Fruit fly (Drosophila melanogaster) whole organism, prepupa: Measurements from ENCODE around the gene Polr1B.

ENCODE experiments used
- CG10669 ChIP-seq: fragments of 200-800 bp; sonication (Bioruptor generic); optimal IDR thresholded peaks from 3 replicates; lab custom pipeline; 2018; ENCODE audit warnings: missing biosample characterization, mild to moderate bottlenecking, missing genetic modification characterization, moderate library complexity
- CG11294 ChIP-seq: fragments of 200-800 bp; sonication (Bioruptor generic); IDR thresholded peaks from 2 replicates; pipeline ENCODE4 v1.3.6; 2022; ENCODE audit warnings: missing biosample characterization, missing genetic modification characterization
- CG11762 ChIP-seq: fragments of 200-800 bp; sonication (Bioruptor generic); optimal IDR thresholded peaks from 3 replicates; lab custom pipeline; 2016; ENCODE audit warnings: missing biosample characterization, missing genetic modification characterization; ENCODE audit not compliant: insufficient read depth
- CG11902 ChIP-seq: fragments of 200-800 bp; sonication (Bioruptor generic); optimal IDR thresholded peaks from 3 replicates; lab custom pipeline; 2016; ENCODE audit warnings: missing biosample characterization, missing genetic modification characterization
- CG16779 ChIP-seq: fragments of 200-800 bp; sonication (Bioruptor generic); optimal IDR thresholded peaks from 3 replicates; lab custom pipeline; 2017; ENCODE audit warnings: missing biosample characterization, mild to moderate bottlenecking, missing genetic modification characterization
- CG3032 ChIP-seq: fragments of 200-800 bp; optimal IDR thresholded peaks from 2 replicates; lab custom pipeline; 2019; ENCODE audit warnings: missing biosample characterization, mild to moderate bottlenecking, missing genetic modification characterization, moderate library complexity
- CG31627 ChIP-seq: fragments of 200-800 bp; sonication (Bioruptor generic); optimal IDR thresholded peaks from 3 replicates; lab custom pipeline; 2016; ENCODE audit warnings: missing biosample characterization, missing genetic modification characterization
- CG32006 ChIP-seq: fragments of 200-800 bp; sonication (Bioruptor generic); optimal IDR thresholded peaks from 3 replicates; lab custom pipeline; 2017; ENCODE audit warnings: missing biosample characterization, mild to moderate bottlenecking, missing genetic modification characterization
- CG34406 ChIP-seq: fragments of 200-800 bp; sonication (Bioruptor generic); optimal IDR thresholded peaks from 3 replicates; lab custom pipeline; 2016; ENCODE audit warnings: missing biosample characterization, missing genetic modification characterization
- CG3919 ChIP-seq: fragments of 200-800 bp; sonication (Bioruptor generic); optimal IDR thresholded peaks from 3 replicates; lab custom pipeline; 2016; ENCODE audit warnings: missing biosample characterization, missing genetic modification characterization
- CG4318 ChIP-seq: fragments of 200-800 bp; sonication (Bioruptor generic); optimal IDR thresholded peaks from 3 replicates; lab custom pipeline; 2017; ENCODE audit warnings: missing biosample characterization, mild to moderate bottlenecking, missing genetic modification characterization
- CG6163 ChIP-seq: fragments of 200-800 bp; sonication (Bioruptor generic); IDR thresholded peaks from 3 replicates; pipeline ENCODE4 v1.3.6; 2022; ENCODE audit warnings: missing biosample characterization, missing genetic modification characterization
- CG6276 ChIP-seq: fragments of 200-800 bp; sonication (Bioruptor generic); optimal IDR thresholded peaks from 2 replicates; lab custom pipeline; 2017; ENCODE audit warnings: missing biosample characterization, mild to moderate bottlenecking, missing genetic modification characterization
- CG6792 ChIP-seq: fragments of 200-800 bp; sonication (Bioruptor generic); optimal IDR thresholded peaks from 3 replicates; lab custom pipeline; 2016; ENCODE audit warnings: missing biosample characterization, missing genetic modification characterization
- CG6854 ChIP-seq: fragments of 200-800 bp; sonication (Bioruptor generic); optimal IDR thresholded peaks from 2 replicates; lab custom pipeline; 2017; ENCODE audit warnings: missing biosample characterization, mild to moderate bottlenecking, missing genetic modification characterization
- CG7368 ChIP-seq: fragments of 200-800 bp; sonication (Bioruptor generic); optimal IDR thresholded peaks from 3 replicates; lab custom pipeline; 2016; ENCODE audit warnings: missing biosample characterization, missing genetic modification characterization
- CG8119 ChIP-seq: fragments of 200-800 bp; sonication (Bioruptor generic); IDR thresholded peaks from 3 replicates; pipeline ENCODE4 v1.3.6; 2022; ENCODE audit warnings: missing biosample characterization, missing genetic modification characterization
- CG8319 ChIP-seq: fragments of 200-800 bp; sonication (Bioruptor generic); optimal IDR thresholded peaks from 3 replicates; lab custom pipeline; 2016; ENCODE audit warnings: missing biosample characterization, missing genetic modification characterization
- CG8632 ChIP-seq: fragments of 200-800 bp; sonication (Bioruptor generic); optimal IDR thresholded peaks from 3 replicates; lab custom pipeline; 2016; ENCODE audit warnings: missing biosample characterization, missing genetic modification characterization
- CG9139 ChIP-seq: fragments of 200-800 bp; sonication (Bioruptor generic); optimal IDR thresholded peaks from 3 replicates; lab custom pipeline; 2017; ENCODE audit warnings: missing biosample characterization, mild to moderate bottlenecking, missing genetic modification characterization
- Eip75B ChIP-seq: fragments of 200-800 bp; sonication (Bioruptor generic); optimal IDR thresholded peaks from 3 replicates; lab custom pipeline; 2016; ENCODE audit warnings: missing biosample characterization, missing genetic modification characterization
- Eip78C ChIP-seq: fragments of 200-800 bp; sonication (Bioruptor generic); peaks from one replicate; lab custom pipeline; 2016; ENCODE audit warnings: missing biosample characterization, missing genetic modification characterization
- Eip93F ChIP-seq: fragments of 200-800 bp; sonication (Bioruptor generic); optimal IDR thresholded peaks from 2 replicates; lab custom pipeline; 2016; ENCODE audit warnings: missing biosample characterization, mild to moderate bottlenecking, missing genetic modification characterization
- Ets21C ChIP-seq: fragments of 200-800 bp; sonication (Bioruptor generic); optimal IDR thresholded peaks from 3 replicates; lab custom pipeline; 2016; ENCODE audit warnings: missing biosample characterization, missing genetic modification characterization
- Hr4 ChIP-seq: fragments of 200-800 bp; sonication (Bioruptor generic); optimal IDR thresholded peaks from 3 replicates; lab custom pipeline; 2016; ENCODE audit warnings: missing biosample characterization, missing genetic modification characterization
- Lpt ChIP-seq: fragments of 200-800 bp; sonication (Bioruptor generic); optimal IDR thresholded peaks from 3 replicates; lab custom pipeline; 2016; ENCODE audit warnings: missing biosample characterization, missing genetic modification characterization
- Met ChIP-seq: fragments of 200-800 bp; sonication (Bioruptor generic); optimal IDR thresholded peaks from 3 replicates; lab custom pipeline; 2016; ENCODE audit warnings: missing biosample characterization, missing genetic modification characterization
- OdsH ChIP-seq: fragments of 200-800 bp; sonication (Bioruptor generic); optimal IDR thresholded peaks from 3 replicates; lab custom pipeline; 2016; ENCODE audit warnings: missing biosample characterization, missing genetic modification characterization
- Smox ChIP-seq: fragments of 200-800 bp; sonication (Bioruptor generic); optimal IDR thresholded peaks from 3 replicates; lab custom pipeline; 2016; ENCODE audit warnings: missing biosample characterization, missing genetic modification characterization
- Sox102F ChIP-seq: fragments of 200-800 bp; sonication (Bioruptor generic); optimal IDR thresholded peaks from 2 replicates; lab custom pipeline; 2016; ENCODE audit warnings: missing biosample characterization, mild to moderate bottlenecking, missing genetic modification characterization
- Sox14 ChIP-seq: fragments of 200-800 bp; sonication (Bioruptor generic); optimal IDR thresholded peaks from 3 replicates; lab custom pipeline; 2016; ENCODE audit warnings: missing biosample characterization, missing genetic modification characterization
- Sox15 ChIP-seq: fragments of 200-800 bp; sonication (Bioruptor generic); optimal IDR thresholded peaks from 3 replicates; lab custom pipeline; 2016; ENCODE audit warnings: missing biosample characterization, missing genetic modification characterization
- achi ChIP-seq: fragments of 200-800 bp; sonication (Bioruptor generic); optimal IDR thresholded peaks from 3 replicates; lab custom pipeline; 2016; ENCODE audit warnings: missing biosample characterization, missing genetic modification characterization
- acj6 ChIP-seq: fragments of 200-800 bp; sonication (Bioruptor generic); optimal IDR thresholded peaks from 3 replicates; lab custom pipeline; 2016; ENCODE audit warnings: missing biosample characterization, missing genetic modification characterization
- cyc ChIP-seq: fragments of 200-800 bp; sonication (Bioruptor generic); optimal IDR thresholded peaks from 3 replicates; lab custom pipeline; 2016; ENCODE audit warnings: missing biosample characterization, missing genetic modification characterization
- dac ChIP-seq: fragments of 200-800 bp; sonication (Bioruptor generic); optimal IDR thresholded peaks from 2 replicates; lab custom pipeline; 2017; ENCODE audit warnings: missing biosample characterization, mild to moderate bottlenecking, missing genetic modification characterization
- esn ChIP-seq: fragments of 200-800 bp; sonication (Bioruptor generic); optimal IDR thresholded peaks from 2 replicates; lab custom pipeline; 2016; ENCODE audit warnings: missing biosample characterization, mild to moderate bottlenecking, missing genetic modification characterization, moderate library complexity
- fd59A ChIP-seq: fragments of 200-800 bp; sonication (Bioruptor generic); optimal IDR thresholded peaks from 2 replicates; lab custom pipeline; 2017; ENCODE audit warnings: missing biosample characterization, mild to moderate bottlenecking, missing genetic modification characterization, missing genetic modification reagents
- fkh ChIP-seq: fragments of 200-800 bp; sonication (Bioruptor generic); optimal IDR thresholded peaks from 3 replicates; lab custom pipeline; 2017; ENCODE audit warnings: missing biosample characterization, mild to moderate bottlenecking, missing genetic modification characterization, moderate library complexity
- lz ChIP-seq: fragments of 200-800 bp; sonication (Bioruptor generic); optimal IDR thresholded peaks from 3 replicates; lab custom pipeline; 2016; ENCODE audit warnings: missing biosample characterization, missing genetic modification characterization
- net ChIP-seq: fragments of 200-800 bp; sonication (Bioruptor generic); optimal IDR thresholded peaks from 3 replicates; lab custom pipeline; 2016; ENCODE audit warnings: missing biosample characterization, missing genetic modification characterization
- pdm3 ChIP-seq: fragments of 200-800 bp; sonication (Bioruptor generic); optimal IDR thresholded peaks from 3 replicates; lab custom pipeline; 2016; ENCODE audit warnings: missing biosample characterization, missing genetic modification characterization
- spab ChIP-seq: fragments of 200-800 bp; sonication (Bioruptor generic); optimal IDR thresholded peaks from 2 replicates; lab custom pipeline; 2017; ENCODE audit warnings: missing biosample characterization, mild to moderate bottlenecking, missing genetic modification characterization, missing genetic modification reagents
- ss ChIP-seq, 2 experiments: fragments of 200-800 bp; sonication (Bioruptor generic); optimal IDR thresholded peaks; 2 replicates in 1 of 2; 3 replicates in 1 of 2; lab custom pipeline; 2017 to 2018; ENCODE audit warnings: mild to moderate bottlenecking in 2 of 2, missing biosample characterization in 2 of 2, missing genetic modification characterization in 2 of 2, moderate library complexity in 1 of 2
- topi ChIP-seq: fragments of 200-800 bp; sonication (Bioruptor generic); optimal IDR thresholded peaks from 3 replicates; lab custom pipeline; 2016; ENCODE audit warnings: missing biosample characterization, missing genetic modification characterization
- vri ChIP-seq: fragments of 200-800 bp; sonication (Bioruptor generic); optimal IDR thresholded peaks from 3 replicates; lab custom pipeline; 2016; ENCODE audit warnings: missing biosample characterization, mild to moderate bottlenecking, missing genetic modification characterization

Polr1B gene

DNA sequence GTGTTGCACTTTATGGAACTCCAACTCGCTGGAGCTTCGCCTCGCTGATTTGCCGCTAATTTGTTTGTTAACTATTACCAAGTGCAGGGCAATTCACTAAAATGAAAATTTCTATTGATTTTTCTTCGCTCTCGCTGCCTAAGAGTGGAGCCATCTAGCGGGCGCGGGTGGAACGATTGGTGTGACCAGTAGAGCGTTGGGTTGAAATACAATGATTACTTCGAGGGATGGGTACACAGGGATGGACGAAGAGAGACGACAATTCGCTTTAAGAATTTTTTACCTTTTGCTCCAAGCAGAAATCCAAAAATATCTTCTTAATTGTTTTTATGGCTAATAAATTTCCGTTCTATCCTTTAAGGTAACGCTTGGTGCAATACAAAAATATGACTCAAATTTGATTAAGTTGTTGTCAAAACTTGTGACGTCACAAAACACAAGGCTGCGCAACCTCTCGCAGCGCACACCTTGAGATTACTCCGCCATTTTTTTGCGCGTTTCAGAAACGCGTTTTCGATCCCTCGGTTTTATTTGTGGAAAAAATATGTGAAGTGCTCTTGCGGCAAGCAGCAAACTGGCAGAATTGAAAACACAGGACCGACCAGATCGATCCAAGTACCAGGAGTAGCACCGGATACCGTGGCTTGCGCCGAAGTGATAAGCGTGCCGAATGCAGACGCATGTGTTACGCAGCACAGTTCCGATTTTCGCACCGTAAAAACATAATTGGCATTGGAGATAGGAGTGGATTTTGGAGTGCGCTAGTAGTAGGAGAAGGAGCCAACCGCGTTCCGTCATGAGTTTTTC is 10.7 kb downstream of the Polr1B start, which contains the start of the genes AP-2alpha and ebi (continued):
- TF ChIP-seq CG31627, result peak; percentile 97
- peak; percentile 85 for TF ChIP-seq CG3032 (tag; lab: Kevin White, UChicago)
- TF ChIP-seq spab, result peak; percentile 48
- peak; percentile 62 for TF ChIP-seq CG11762 (GFP tag; lab: Kevin White, UChicago)
- TF ChIP-seq ss (GFP tag; optimal IDR thresholded peaks at IDR 0.05; lab: Kevin White, UChicago), result peak; percentile 34 to 70
- peak; percentile 87 for TF ChIP-seq achi
- TF ChIP-seq Sox15 (GFP tag; lab: Kevin White, UChicago), result peak; percentile 92
- peak; percentile 78 for TF ChIP-seq CG8632 (GFP tag; lab: Kevin White, UChicago)
- TF ChIP-seq CG8119 (GFP tag; lab: Robert Waterston, UW), result peak; percentile 83
- TF ChIP-seq Lpt (GFP tag; lab: Kevin White, UChicago), result peak; percentile 72
- TF ChIP-seq lz (GFP tag; lab: Kevin White, UChicago), result peak; percentile 94
- peak; percentile 90 for TF ChIP-seq CG11902 (GFP tag; lab: Kevin White, UChicago)
- peak; percentile 92 for TF ChIP-seq esn (GFP tag; lab: Kevin White, UChicago)
- TF ChIP-seq CG9139 (GFP tag; lab: Kevin White, UChicago), result peak; percentile 37
- peak; percentile 89 for TF ChIP-seq Eip75B (GFP tag; lab: Kevin White, UChicago)
- peak; percentile 94 for TF ChIP-seq cyc (GFP tag; lab: Kevin White, UChicago)
- TF ChIP-seq Sox14, result peak; percentile 92
- TF ChIP-seq net (GFP tag; lab: Kevin White, UChicago), result peak; percentile 83
- TF ChIP-seq topi (GFP tag; lab: Kevin White, UChicago), result peak; percentile 87
- TF ChIP-seq CG34406 (GFP tag; lab: Kevin White, UChicago), result peak; percentile 81
- TF ChIP-seq Hr4 (GFP tag; lab: Kevin White, UChicago), result peak; percentile 88
- peak; percentile 80 for TF ChIP-seq CG6163 (GFP tag; lab: Robert Waterston, UW)
- no peak for TF ChIP-seq CG16779
- TF ChIP-seq Eip78C (GFP tag; lab: Kevin White, UChicago), result peak; percentile 95
- peak; percentile 67 for TF ChIP-seq CG7368 (GFP tag; lab: Kevin White, UChicago)
- TF ChIP-seq Sox102F, result peak; percentile 89
- TF ChIP-seq Eip93F (GFP tag; lab: Kevin White, UChicago), result no peak
- no peak for TF ChIP-seq CG6276 (GFP tag; lab: Kevin White, UChicago)
- peak; percentile 74 for TF ChIP-seq vri (GFP tag; lab: Kevin White, UChicago)
- peak; percentile 61 for TF ChIP-seq CG10669
- TF ChIP-seq CG3919 (GFP tag; lab: Kevin White, UChicago), result peak; percentile 82

DNA sequence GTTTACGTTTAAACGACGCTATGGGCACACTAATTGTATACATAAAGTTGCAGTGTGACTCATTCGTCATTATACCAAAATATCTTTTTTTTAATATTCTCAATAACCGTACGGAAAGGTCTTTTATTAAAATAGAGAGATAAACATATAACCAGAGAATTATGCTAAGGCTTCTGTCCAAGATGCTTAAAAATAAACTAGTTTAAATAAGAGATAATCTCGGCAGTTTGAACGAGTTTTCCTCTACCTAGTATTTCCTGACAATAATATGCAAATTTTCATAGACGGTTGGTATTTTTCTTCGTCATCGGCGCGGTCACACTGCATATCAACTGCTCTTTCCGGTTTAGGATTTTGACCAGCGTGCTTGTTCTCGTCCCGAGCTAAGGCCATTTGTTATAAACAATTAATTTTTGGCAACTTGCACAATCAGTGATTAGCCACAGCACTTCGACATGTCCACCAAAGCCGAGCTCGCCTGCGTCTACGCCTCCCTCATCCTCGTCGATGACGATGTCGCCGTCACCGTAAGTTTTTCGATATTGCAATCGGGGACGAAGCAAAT is 15.6 kb downstream of the Polr1B start, which contains the start of the genes CG13690 and RpLP1:
TSS of gene CG13690 (minus strand) at position 33 of the 565 bp plus-strand sequence.
TSS of gene RpLP1 (plus strand) at position 333 of the 565 bp plus-strand sequence.
- TF ChIP-seq OdsH (GFP tag; lab: Kevin White, UChicago) (peak; percentile 61), CG8632 (GFP tag; lab: Kevin White, UChicago) (peak; percentile 71), CG8319 (GFP tag; lab: Kevin White, UChicago) (peak; percentile 38), CG3919 (GFP tag; lab: Kevin White, UChicago) (peak; percentile 81), CG32006 (GFP tag; lab: Kevin White, UChicago) (peak; percentile 12), Sox15 (GFP tag; lab: Kevin White, UChicago) (no peak), CG6792 (GFP tag; lab: Kevin White, UChicago) (peak; percentile 56), acj6 (peak; percentile 61), topi (GFP tag; lab: Kevin White, UChicago) (peak; percentile 73), CG4318 (no peak), Ets21C (GFP tag; lab: Kevin White, UChicago) (peak; percentile 32), Sox102F (peak; percentile 77), CG11762 (GFP tag; lab: Kevin White, UChicago) (peak; percentile 36), pdm3 (GFP tag; lab: Kevin White, UChicago) (peak; percentile 74), dac (GFP tag; lab: Kevin White, UChicago) (peak; percentile 48), Met (GFP tag; lab: Kevin White, UChicago) (peak; percentile 76), CG6163 (GFP tag; lab: Robert Waterston, UW) (peak; percentile 49), CG11294 (no peak), fd59A (GFP tag; lab: Kevin White, UChicago) (peak; percentile 28), fkh (GFP tag; lab: Kevin White, UChicago) (peak; percentile 96), CG9139 (GFP tag; lab: Kevin White, UChicago) (peak; percentile 64), CG31627 (peak; percentile 42), Smox (GFP tag; lab: Kevin White, UChicago) (peak; percentile 68), achi (peak; percentile 68), lz (GFP tag; lab: Kevin White, UChicago) (peak; percentile 69), CG6276 (GFP tag; lab: Kevin White, UChicago) (no peak), vri (GFP tag; lab: Kevin White, UChicago) (peak; percentile 78), cyc (GFP tag; lab: Kevin White, UChicago) (peak; percentile 66), Sox14 (peak; percentile 66), CG6854 (peak; percentile 90)
